Fruit fly (Drosophila melanogaster) whole organism, embryonic: ENCODE data around the gene CG12609.

Source experiments
- Atf3 ChIP-seq: fragments of 200-800 bp; sonication (Bioruptor generic); optimal IDR thresholded peaks from 3 replicates; lab custom pipeline; 2016; ENCODE audit warnings: missing biosample characterization, missing genetic modification characterization
- Awh ChIP-seq: fragments of 200-800 bp; sonication (Bioruptor generic); IDR thresholded peaks from 2 replicates; pipeline ENCODE4, ENCODE4 v1.3.6; 2022; ENCODE audit warnings: missing biosample characterization, missing genetic modification characterization
- CG10321 ChIP-seq: fragments of 200-800 bp; sonication (Bioruptor generic); IDR thresholded peaks from 2 replicates; pipeline ENCODE4 v1.3.6; 2022; ENCODE audit warnings: missing biosample characterization, missing genetic modification characterization
- CG10979 ChIP-seq: fragments of 200-800 bp; sonication (Bioruptor generic); optimal IDR thresholded peaks from 2 replicates; lab custom pipeline; 2018; ENCODE audit warnings: missing biosample characterization, mild to moderate bottlenecking, missing genetic modification characterization, moderate library complexity
- CG11398 ChIP-seq: fragments of 200-800 bp; sonication (Bioruptor generic); optimal IDR thresholded peaks from 2 replicates; lab custom pipeline; 2016; ENCODE audit warnings: missing biosample characterization, missing genetic modification characterization
- CG11504 ChIP-seq: fragments of 200-800 bp; sonication (Bioruptor generic); optimal IDR thresholded peaks from 3 replicates; lab custom pipeline; 2019; ENCODE audit warnings: missing biosample characterization, mild to moderate bottlenecking, missing genetic modification characterization, moderate library complexity
- CG14860 ChIP-seq: fragments of 200-800 bp; sonication (Bioruptor generic); IDR thresholded peaks from 3 replicates; pipeline ENCODE4 v1.3.6; 2022; ENCODE audit warnings: missing biosample characterization, missing genetic modification characterization; ENCODE audit not compliant: partially characterized antibody
- CG16863 ChIP-seq: fragments of 200-800 bp; sonication (Bioruptor generic); optimal IDR thresholded peaks from 3 replicates; lab custom pipeline; 2016; ENCODE audit warnings: missing biosample characterization, missing genetic modification characterization
- CG17361 ChIP-seq: fragments of 200-800 bp; sonication (Bioruptor generic); IDR thresholded peaks from 3 replicates; pipeline ENCODE4 v1.3.6; 2022; ENCODE audit warnings: missing biosample characterization, missing genetic modification characterization
- CG17612 ChIP-seq: fragments of 200-800 bp; sonication (Bioruptor generic); IDR thresholded peaks from 2 replicates; pipeline ENCODE4 v1.3.6; 2022; ENCODE audit warnings: missing biosample characterization, missing genetic modification characterization
- CG30020 ChIP-seq: fragments of 200-800 bp; optimal IDR thresholded peaks from 2 replicates; lab custom pipeline; 2019; ENCODE audit warnings: missing biosample characterization, mild to moderate bottlenecking, missing genetic modification characterization, moderate library complexity
- CG30403 ChIP-seq: fragments of 200-800 bp; sonication (Bioruptor generic); optimal IDR thresholded peaks from 3 replicates; lab custom pipeline; 2016; ENCODE audit warnings: missing biosample characterization, missing genetic modification characterization
- CG31441 ChIP-seq: fragments of 200-800 bp; sonication (Bioruptor generic); IDR thresholded peaks from 2 replicates; pipeline ENCODE4 v1.3.6; 2022; ENCODE audit warnings: missing biosample characterization, missing genetic modification characterization
- CG3281 ChIP-seq: fragments of 200-800 bp; sonication (Bioruptor generic); optimal IDR thresholded peaks from 3 replicates; lab custom pipeline; 2017; ENCODE audit warnings: missing biosample characterization, mild to moderate bottlenecking, missing genetic modification characterization
- CG3407 ChIP-seq: fragments of 200-800 bp; sonication (Bioruptor generic); optimal IDR thresholded peaks from 2 replicates; lab custom pipeline; 2018; ENCODE audit warnings: missing biosample characterization, mild to moderate bottlenecking, missing genetic modification characterization
- CG3838 ChIP-seq: fragments of 200-800 bp; sonication (Bioruptor generic); optimal IDR thresholded peaks from 3 replicates; lab custom pipeline; 2016; ENCODE audit warnings: missing biosample characterization, missing genetic modification characterization
- CG3847 ChIP-seq: fragments of 200-800 bp; sonication (Bioruptor generic); IDR thresholded peaks from 2 replicates; pipeline ENCODE4 v1.3.6; 2022; ENCODE audit warnings: missing biosample characterization, missing genetic modification characterization
- CG5180 ChIP-seq: fragments of 200-800 bp; sonication (Bioruptor generic); optimal IDR thresholded peaks from 3 replicates; lab custom pipeline; 2017; ENCODE audit warnings: missing biosample characterization, missing genetic modification characterization, mild to moderate bottlenecking, moderate library complexity, missing genetic modification reagents
- CG6689 ChIP-seq: fragments of 200-800 bp; sonication (Bioruptor generic); IDR thresholded peaks from 2 replicates; pipeline ENCODE4 v1.3.6; 2022; ENCODE audit warnings: missing biosample characterization, missing genetic modification characterization
- CG6854 ChIP-seq: fragments of 200-800 bp; sonication (Bioruptor generic); optimal IDR thresholded peaks from 3 replicates; lab custom pipeline; 2017; ENCODE audit warnings: missing biosample characterization, mild to moderate bottlenecking, missing genetic modification characterization
- CG7963 ChIP-seq: fragments of 200-800 bp; sonication (Bioruptor generic); IDR thresholded peaks from 3 replicates; pipeline ENCODE4 v1.3.6; 2022; ENCODE audit warnings: missing biosample characterization, missing genetic modification characterization; ENCODE audit not compliant: partially characterized antibody
- CG8359 ChIP-seq: fragments of 200-800 bp; sonication (Bioruptor generic); optimal IDR thresholded peaks from 2 replicates; lab custom pipeline; 2017; ENCODE audit warnings: missing biosample characterization, mild to moderate bottlenecking, missing genetic modification characterization, borderline replicate concordance
- CG8478 ChIP-seq: fragments of >200 bp; optimal IDR thresholded peaks from 2 replicates; lab custom pipeline; 2018
- CG8765 ChIP-seq: fragments of 200-800 bp; sonication (Bioruptor generic); IDR thresholded peaks from 2 replicates; pipeline ENCODE4 v1.3.6; 2022; ENCODE audit warnings: missing biosample characterization, missing genetic modification characterization
- CG9727 ChIP-seq: fragments of 200-800 bp; sonication (Bioruptor generic); optimal IDR thresholded peaks from 3 replicates; lab custom pipeline; 2017; ENCODE audit warnings: missing biosample characterization, mild to moderate bottlenecking, missing genetic modification characterization
- CG9876 ChIP-seq: fragments of 200-800 bp; sonication (Bioruptor generic); optimal IDR thresholded peaks from 2 replicates; lab custom pipeline; 2016; ENCODE audit warnings: missing biosample characterization, missing genetic modification characterization
- D19B ChIP-seq: fragments of 200-800 bp; sonication (Bioruptor generic); optimal IDR thresholded peaks from 2 replicates; lab custom pipeline; 2017; ENCODE audit warnings: missing biosample characterization, mild to moderate bottlenecking, missing genetic modification characterization
- HmgZ ChIP-seq: fragments of 200-800 bp; sonication (Bioruptor generic); optimal IDR thresholded peaks from 2 replicates; lab custom pipeline; 2018; ENCODE audit warnings: missing biosample characterization, mild to moderate bottlenecking, missing genetic modification characterization
- Mrtf ChIP-seq: fragments of 200-800 bp; sonication (Bioruptor generic); IDR thresholded peaks from 3 replicates; pipeline ENCODE4 v1.3.6; 2022; ENCODE audit warnings: missing biosample characterization, missing genetic modification characterization
- Nf-YC ChIP-seq: fragments of 200-800 bp; optimal IDR thresholded peaks from 3 replicates; lab custom pipeline; 2019; ENCODE audit warnings: missing biosample characterization, mild to moderate bottlenecking, missing genetic modification characterization, moderate library complexity
- Trl ChIP-seq, 3 experiments: fragments of >200 bp in 2 of 3; fragments of 200-800 bp in 1 of 3; sonication (Bioruptor generic) in 1 of 3; optimal IDR thresholded peaks; 2 replicates in 1 of 3; 3 replicates in 2 of 3; lab custom pipeline; 2016 to 2017; ENCODE audit warnings: missing biosample characterization in 1 of 3, missing genetic modification characterization in 1 of 3
- Vsx1 ChIP-seq: fragments of 200-800 bp; sonication (Bioruptor generic); optimal IDR thresholded peaks from 2 replicates; lab custom pipeline; 2017; ENCODE audit warnings: missing biosample characterization, mild to moderate bottlenecking, missing genetic modification characterization, missing genetic modification reagents
- YL-1 ChIP-seq: fragments of 200-800 bp; sonication (Bioruptor generic); optimal IDR thresholded peaks from 3 replicates; lab custom pipeline; 2017; ENCODE audit warnings: missing biosample characterization, mild to moderate bottlenecking, missing genetic modification characterization
- az2 ChIP-seq: fragments of 200-800 bp; sonication (Bioruptor generic); optimal IDR thresholded peaks from 3 replicates; lab custom pipeline; 2016; ENCODE audit warnings: missing biosample characterization, missing genetic modification characterization
- bbx ChIP-seq: fragments of 200-800 bp; sonication (Bioruptor generic); IDR thresholded peaks from 2 replicates; pipeline ENCODE4 v1.3.6; 2022; ENCODE audit warnings: missing biosample characterization, missing genetic modification characterization; ENCODE audit not compliant: partially characterized antibody
- bigmax ChIP-seq: fragments of 200-800 bp; sonication (Bioruptor generic); optimal IDR thresholded peaks from 2 replicates; lab custom pipeline; 2018; ENCODE audit warnings: missing biosample characterization, mild to moderate bottlenecking, missing genetic modification characterization
- cas ChIP-seq: fragments of 200-800 bp; sonication (Bioruptor generic); IDR thresholded peaks from 2 replicates; pipeline ENCODE4 v1.3.6; 2022; ENCODE audit warnings: missing biosample characterization, missing genetic modification characterization
- chm ChIP-seq: fragments of 200-800 bp; sonication (Bioruptor generic); IDR thresholded peaks from 2 replicates; pipeline ENCODE4 v1.3.6; 2022; ENCODE audit warnings: missing biosample characterization, missing genetic modification characterization
- chn ChIP-seq: fragments of 200-800 bp; sonication (Bioruptor generic); optimal IDR thresholded peaks from 2 replicates; lab custom pipeline; 2016; ENCODE audit warnings: missing biosample characterization, missing genetic modification characterization
- dmrt99B ChIP-seq: fragments of 200-800 bp; sonication (Bioruptor generic); optimal IDR thresholded peaks from 2 replicates; lab custom pipeline; 2018; ENCODE audit warnings: missing biosample characterization, mild to moderate bottlenecking, missing genetic modification characterization, moderate library complexity
- esg ChIP-seq: fragments of 200-800 bp; sonication (Bioruptor generic); conservative IDR thresholded peaks from 2 replicates; pipeline ENCODE4 v1.3.6; 2022; ENCODE audit warnings: missing biosample characterization, missing genetic modification characterization
- fd3F ChIP-seq: fragments of 200-800 bp; sonication (Bioruptor generic); optimal IDR thresholded peaks from 2 replicates; lab custom pipeline; 2018; ENCODE audit warnings: missing biosample characterization, mild to moderate bottlenecking, missing genetic modification characterization, moderate library complexity
- gcm2 ChIP-seq: fragments of 200-800 bp; sonication (Bioruptor generic); optimal IDR thresholded peaks from 2 replicates; lab custom pipeline; 2016; ENCODE audit warnings: missing biosample characterization, missing genetic modification characterization
- gsb ChIP-seq: fragments of 200-800 bp; sonication (Bioruptor generic); IDR thresholded peaks from 2 replicates; pipeline ENCODE4 v1.3.6; 2022; ENCODE audit warnings: missing biosample characterization, missing genetic modification characterization
- mam ChIP-seq: fragments of 200-800 bp; sonication (Bioruptor generic); optimal IDR thresholded peaks from 3 replicates; lab custom pipeline; 2016; ENCODE audit warnings: missing biosample characterization, missing genetic modification characterization
- ro ChIP-seq: fragments of 200-800 bp; sonication (Bioruptor generic); IDR thresholded peaks from 2 replicates; pipeline ENCODE4 v1.3.6; 2022; ENCODE audit warnings: missing biosample characterization, missing genetic modification characterization
- schlank ChIP-seq: fragments of 200-800 bp; sonication (Bioruptor generic); optimal IDR thresholded peaks from 2 replicates; lab custom pipeline; 2018; ENCODE audit warnings: missing biosample characterization, mild to moderate bottlenecking, missing genetic modification characterization
- shn ChIP-seq: fragments of 200-800 bp; sonication (Bioruptor generic); optimal IDR thresholded peaks from 3 replicates; lab custom pipeline; 2016; ENCODE audit warnings: missing biosample characterization, missing genetic modification characterization
- sug ChIP-seq: fragments of 200-800 bp; optimal IDR thresholded peaks from 2 replicates; lab custom pipeline; 2019; ENCODE audit warnings: missing biosample characterization, mild to moderate bottlenecking, missing genetic modification characterization, moderate library complexity
- zfh1 ChIP-seq: fragments of 200-800 bp; sonication (Bioruptor generic); IDR thresholded peaks from 3 replicates; pipeline ENCODE4 v1.3.6; 2022; ENCODE audit warnings: missing biosample characterization, missing genetic modification characterization

Gene CG12609

DNA sequence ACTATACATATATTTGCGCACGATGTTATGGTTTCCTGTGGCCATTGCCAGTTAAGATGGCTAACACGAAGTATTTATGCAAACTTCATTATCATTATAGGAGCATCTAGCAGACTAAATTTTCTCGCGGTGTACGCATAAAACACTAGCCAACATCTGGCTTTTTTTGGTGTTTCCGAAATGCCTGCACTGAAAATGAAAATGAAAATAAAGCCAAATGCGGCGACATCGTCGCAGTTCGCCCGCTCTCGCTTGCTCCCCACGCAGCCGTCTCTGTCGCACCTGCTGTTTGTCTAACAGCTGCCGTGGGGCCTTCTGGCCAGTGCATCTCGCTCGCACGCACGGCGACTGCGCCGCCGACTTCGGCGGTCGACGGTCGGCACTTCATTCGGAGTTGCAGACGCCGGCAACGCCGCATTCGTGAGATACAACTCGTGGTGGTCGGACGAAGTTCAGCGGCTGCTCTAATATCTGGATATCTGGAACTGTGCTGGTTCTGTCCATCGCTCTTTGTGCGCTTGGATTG lies 26.8 kb upstream of the CG12609 start, which contains the start of gene CG6891 (continued):
- TF ChIP-seq az2 (GFP tag; lab: Kevin White, UChicago): peak; percentile 40
- TF ChIP-seq CG8359 (GFP tag; lab: Kevin White, UChicago): no peak
- TF ChIP-seq Awh (GFP tag; lab: Robert Waterston, UW): no peak
- 0 out of 3 replicates have a peak, but pooled peaks have one; percentile 16 for TF ChIP-seq CG17361
- 0 out of 2 replicates have a peak, but pooled peaks have one; percentile 13 for TF ChIP-seq CG6689 (GFP tag; lab: Robert Waterston, UW)
- TF ChIP-seq CG3281: no peak
- TF ChIP-seq D19B (GFP tag; lab: Kevin White, UChicago): no peak
- peak; percentile 21 for TF ChIP-seq CG6854 (GFP tag; lab: Kevin White, UChicago)
- peak; percentile 5 for TF ChIP-seq HmgZ (tag; lab: Kevin White, UChicago)
- TF ChIP-seq bbx (GFP tag; lab: Robert Waterston, UW): peak; percentile 52
- peak; percentile 15 for TF ChIP-seq dmrt99B (tag; lab: Kevin White, UChicago)
- no peak for TF ChIP-seq Mrtf (GFP tag; lab: Robert Waterston, UW)
- TF ChIP-seq CG3407: peak; percentile 54
- no peak for TF ChIP-seq CG8765 (GFP tag; lab: Robert Waterston, UW)
- TF ChIP-seq CG9727 (GFP tag; lab: Kevin White, UChicago): peak; percentile 46
- TF ChIP-seq CG30020 (tag; lab: Kevin White, UChicago): no peak
- peak; percentile 30 for TF ChIP-seq YL-1 (GFP tag; lab: Kevin White, UChicago)
- peak; percentile 63 for TF ChIP-seq chm (GFP tag; lab: Robert Waterston, UW)
- no peak for TF ChIP-seq Vsx1
- TF ChIP-seq CG16863 (GFP tag; lab: Kevin White, UChicago): peak; percentile 13
- no peak for TF ChIP-seq cas (GFP tag; lab: Robert Waterston, UW)
- peak; percentile 42 for TF ChIP-seq sug (tag; lab: Kevin White, UChicago)
- no peak for TF ChIP-seq gcm2 (GFP tag; lab: Kevin White, UChicago)
- peak; percentile 20 for TF ChIP-seq Atf3
- no peak for TF ChIP-seq gsb (GFP tag; lab: Robert Waterston, UW)
- TF ChIP-seq Trl (optimal IDR thresholded peaks at IDR 0.05; lab: Kevin White, UChicago): no peak
- TF ChIP-seq Trl (GFP tag; optimal IDR thresholded peaks at IDR 0.05; lab: Kevin White, UChicago): peak; percentile 19
- TF ChIP-seq CG14860 (GFP tag; lab: Robert Waterston, UW): 0 out of 3 replicates have a peak, but pooled peaks have one; percentile 22
- no peak for TF ChIP-seq schlank (tag; lab: Kevin White, UChicago)
- no peak for TF ChIP-seq fd3F
- peak; percentile 11 for TF ChIP-seq chn (GFP tag; lab: Kevin White, UChicago)
- peak; percentile 63 for TF ChIP-seq CG8478 (lab: Kevin White, UChicago)
- TF ChIP-seq mam (GFP tag; lab: Kevin White, UChicago): peak; percentile 12
- peak; percentile 20 for TF ChIP-seq CG10979 (tag; lab: Kevin White, UChicago)
- 0 out of 2 replicates have a peak, but pooled peaks have one; percentile 25 for TF ChIP-seq esg (GFP tag; lab: Robert Waterston, UW)
- TF ChIP-seq shn (GFP tag; lab: Kevin White, UChicago): peak; percentile 32
- TF ChIP-seq CG9876: no peak
- peak; percentile 49 for TF ChIP-seq CG5180 (GFP tag; lab: Kevin White, UChicago)
- peak; percentile 91 for TF ChIP-seq CG10321
- peak; percentile 89 for TF ChIP-seq CG11504 (tag; lab: Kevin White, UChicago)
- TF ChIP-seq CG31441 (GFP tag; lab: Robert Waterston, UW): peak; percentile 39
- no peak for TF ChIP-seq CG17612 (GFP tag; lab: Robert Waterston, UW)
- TF ChIP-seq zfh1 (GFP tag; lab: Robert Waterston, UW): peak; percentile 58; the same call in 1 of the 3 replicates
- peak; percentile 43 for TF ChIP-seq CG30403
- TF ChIP-seq Nf-YC: peak; percentile 49
- TF ChIP-seq CG11398 (GFP tag; lab: Kevin White, UChicago): no peak
- TF ChIP-seq CG3838: no peak
- no peak for TF ChIP-seq CG7963
- no peak for TF ChIP-seq ro (GFP tag; lab: Robert Waterston, UW)
- TF ChIP-seq CG3847 (GFP tag; lab: Robert Waterston, UW): 0 out of 2 replicates have a peak, but pooled peaks have one; percentile 13
- no peak for TF ChIP-seq bigmax
